Worm (Caenorhabditis elegans): ENCODE measurements around the gene T08G5.2.

- TF ChIP-seq mab-5 (tag; optimal IDR thresholded peaks at IDR 0.05) (no peak), nhr-12 (tag; optimal IDR thresholded peaks at IDR 0.05) (no peak), nhr-76 (tag; optimal IDR thresholded peaks at IDR 0.05) (no peak), nhr-237 (tag; optimal IDR thresholded peaks at IDR 0.05) (no peak), elt-3 (tag; optimal IDR thresholded peaks at IDR 0.05) (no peak), nhr-28 (tag; optimal IDR thresholded peaks at IDR 0.05) (no peak), ztf-11 (tag; optimal IDR thresholded peaks at IDR 0.05) (no peak), hlh-1 (tag; optimal IDR thresholded peaks at IDR 0.05) (no peak), drap-1 (GFP tag; optimal IDR thresholded peaks at IDR 0.05) (no peak), snpc-4 (tag; optimal IDR thresholded peaks at IDR 0.05) (no peak), blmp-1 (tag; optimal IDR thresholded peaks at IDR 0.05) (no peak), mep-1 (tag; optimal IDR thresholded peaks at IDR 0.05) (no peak), unc-62 (GFP tag; optimal IDR thresholded peaks at IDR 0.05) (no peak)
Measured at ce11 chrV:13984828-13985227, 41.3 kb downstream of the T08G5.2 start, which contains the start of gene end-1.

All from whole organism, mixed stage, embryonic.